Worm (Caenorhabditis elegans): ENCODE measurements around the gene glb-17.
A peak's percentile ranks its signal among the peaks of the same experiment; 100 is the strongest.

Gene glb-17

DNA sequence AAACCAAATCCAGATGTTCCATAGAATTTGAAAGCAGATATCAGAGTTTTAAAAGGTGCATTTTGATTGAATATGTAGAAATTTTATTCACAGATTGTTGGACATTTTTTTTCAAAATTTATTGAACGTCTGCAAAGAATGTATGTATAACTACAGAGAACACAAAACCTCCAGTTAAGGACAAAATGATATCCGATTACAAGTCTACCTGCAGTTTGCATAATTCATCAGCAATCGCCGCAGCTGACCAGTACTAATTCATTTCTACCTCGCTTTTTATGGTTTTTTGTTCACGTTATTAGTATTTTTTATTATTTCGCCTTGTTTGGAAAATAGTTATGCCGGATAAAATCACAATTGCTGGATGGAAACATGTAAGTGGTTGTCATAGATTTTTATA is 12.3 kb upstream of the glb-17 start, which contains the start of gene del-8:
Gene del-8 (plus strand): TSS at position 301 of the 400 bp plus-strand sequence.
- TF ChIP-seq snu-23 (GFP tag; optimal IDR thresholded peaks at IDR 0.05): no peak
- no peak for TF ChIP-seq lsy-2 (tag; optimal IDR thresholded peaks at IDR 0.05)
- TF ChIP-seq efl-3 (GFP tag; optimal IDR thresholded peaks at IDR 0.05): no peak

DNA sequence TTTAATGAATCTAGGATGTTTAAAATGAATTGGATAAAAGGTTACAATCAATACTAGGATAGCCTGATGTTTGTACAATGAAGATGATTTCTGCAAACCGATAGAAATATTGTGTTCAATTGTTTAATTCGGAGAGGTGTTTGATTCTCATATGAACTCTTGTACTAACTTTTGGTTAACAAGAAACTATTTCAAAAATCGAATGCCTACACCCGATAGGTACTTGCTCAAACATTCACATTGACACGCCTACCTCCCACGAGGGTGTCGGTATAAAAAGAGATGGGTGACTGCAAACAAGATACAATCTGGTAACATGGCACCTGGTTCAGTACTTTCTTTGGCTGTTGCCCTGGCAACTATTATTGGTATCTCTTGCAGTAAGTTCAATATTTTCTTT is 10.8 kb upstream of the glb-17 start, which contains the start of gene gpx-3:
Gene gpx-3 (plus strand): TSS at position 301 of the 400 bp plus-strand sequence.
- TF ChIP-seq vab-15 (tag; optimal IDR thresholded peaks at IDR 0.05): no peak
- no peak for TF ChIP-seq irx-1 (tag; optimal IDR thresholded peaks at IDR 0.05)
- TF ChIP-seq pax-3 (tag; optimal IDR thresholded peaks at IDR 0.05): no peak
- TF ChIP-seq elt-2 (tag; optimal IDR thresholded peaks at IDR 0.05): no peak
- TF ChIP-seq ztf-4 (tag; optimal IDR thresholded peaks at IDR 0.05): no peak
- TF ChIP-seq nhr-77 (tag; optimal IDR thresholded peaks at IDR 0.05): no peak
- TF ChIP-seq fkh-10 (GFP tag; optimal IDR thresholded peaks at IDR 0.05): no peak
- no peak for TF ChIP-seq ces-1 (GFP tag; optimal IDR thresholded peaks at IDR 0.05)
- TF ChIP-seq nhr-76 (tag; optimal IDR thresholded peaks at IDR 0.05): no peak
- no peak for TF ChIP-seq mab-9 (GFP tag; IDR thresholded peaks at IDR 0.05)

DNA sequence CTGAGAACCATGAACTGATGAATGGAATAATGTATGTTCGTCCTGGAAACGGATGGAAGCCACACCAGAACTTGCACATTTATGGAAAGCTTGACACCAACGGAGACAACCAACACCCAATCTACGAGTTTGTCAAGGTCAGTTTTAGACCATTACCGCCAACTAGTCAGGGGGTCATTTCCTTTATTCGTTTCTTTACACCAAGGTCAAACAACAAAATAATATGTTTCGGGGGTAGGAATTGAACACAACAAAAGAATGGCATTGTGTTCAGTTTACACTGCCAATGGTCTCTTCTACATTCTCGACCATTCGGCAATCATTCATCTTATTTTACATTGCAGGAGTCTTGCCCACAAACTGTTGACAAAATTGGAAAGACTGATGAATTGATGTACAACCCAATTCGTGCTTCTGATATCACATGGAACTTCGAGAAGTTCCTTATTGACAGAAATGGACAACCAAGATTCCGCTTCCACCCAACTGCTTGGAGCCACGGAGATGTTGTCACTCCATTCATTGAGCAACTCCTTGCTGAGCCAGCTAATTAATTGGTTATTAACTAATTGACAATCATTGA is 8.8 kb upstream of the glb-17 start:
- TF ChIP-seq blmp-1 (tag; optimal IDR thresholded peaks at IDR 0.05) (no peak), pax-3 (tag; optimal IDR thresholded peaks at IDR 0.05) (no peak), ceh-8 (GFP tag; optimal IDR thresholded peaks at IDR 0.05) (no peak), ceh-88 (GFP tag; IDR thresholded peaks at IDR 0.05) (no peak), lin-14 (GFP tag; optimal IDR thresholded peaks at IDR 0.05) (no peak), snu-23 (GFP tag; optimal IDR thresholded peaks at IDR 0.05) (no peak), sox-4 (tag; optimal IDR thresholded peaks at IDR 0.05) (no peak), C16A3.4 (tag; optimal IDR thresholded peaks at IDR 0.05) (no peak), nhr-11 (tag; optimal IDR thresholded peaks at IDR 0.05) (no peak), nhr-85 (tag) (peak; percentile 69), mef-2 (tag; optimal IDR thresholded peaks at IDR 0.05) (no peak), lin-13 (GFP tag; optimal IDR thresholded peaks at IDR 0.05) (no peak), grh-1 (GFP tag; IDR thresholded peaks at IDR 0.05) (0 out of 2 replicates have a peak, but pooled peaks have one; percentile 7), irx-1 (tag; optimal IDR thresholded peaks at IDR 0.05) (no peak), unc-30 (tag; optimal IDR thresholded peaks at IDR 0.05) (no peak), unc-98 (GFP tag; IDR thresholded peaks at IDR 0.05) (no peak), nhr-28 (tag; optimal IDR thresholded peaks at IDR 0.05) (no peak)

DNA sequence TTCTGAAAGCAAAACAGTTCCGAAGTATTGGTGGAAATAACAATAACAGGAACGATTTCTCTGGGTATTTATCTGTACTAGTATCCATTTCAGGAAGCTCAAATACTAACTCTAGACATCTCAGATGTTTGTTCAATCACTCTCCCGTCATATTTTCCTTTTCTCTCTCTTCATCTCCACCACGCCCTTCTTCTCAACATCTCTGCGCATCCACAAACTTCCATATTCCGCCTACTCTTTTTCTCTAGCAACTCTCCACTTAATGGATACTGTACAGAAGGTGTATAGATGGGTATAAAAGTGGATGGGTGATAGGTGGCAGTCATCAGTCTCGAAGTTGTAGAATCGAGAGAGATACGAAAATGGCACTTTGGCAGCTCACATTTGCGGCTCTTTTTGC is 7.5 kb upstream of the glb-17 start, which contains the start of gene gpx-5:
Gene gpx-5 (plus strand): TSS at position 336 of the 400 bp plus-strand sequence.
- no peak for TF ChIP-seq sup-37 (GFP tag; optimal IDR thresholded peaks at IDR 0.05)
- peak; percentile 4 for TF ChIP-seq fos-1 (tag; optimal IDR thresholded peaks at IDR 0.05)
- no peak for TF ChIP-seq ama-1 (optimal IDR thresholded peaks at IDR 0.05)
- peak; percentile 0 to 72 for TF ChIP-seq lsy-2 (tag; optimal IDR thresholded peaks at IDR 0.05)
- peak in 1 of 2 experiments; percentile 46 for TF ChIP-seq lin-35 (GFP tag; optimal IDR thresholded peaks at IDR 0.05)
- TF ChIP-seq nhr-85 (tag): peak; percentile 79
- no peak for TF ChIP-seq nhr-84 (tag; optimal IDR thresholded peaks at IDR 0.05)
- TF ChIP-seq grh-1 (GFP tag; IDR thresholded peaks at IDR 0.05): 0 out of 2 replicates have a peak, but pooled peaks have one; percentile 15
- no peak for TF ChIP-seq unc-62 (GFP tag; optimal IDR thresholded peaks at IDR 0.05)
- TF ChIP-seq ceh-8 (GFP tag; optimal IDR thresholded peaks at IDR 0.05): no peak
- TF ChIP-seq hpl-2 (GFP tag; optimal IDR thresholded peaks at IDR 0.05): no peak
- no peak for TF ChIP-seq Y116A8C.19 (tag; optimal IDR thresholded peaks at IDR 0.05; ENCODE audit: borderline replicate concordance)
- TF ChIP-seq mdl-1 (tag; optimal IDR thresholded peaks at IDR 0.05): no peak
- peak in 2 of 6 experiments; percentile 16 to 40 for TF ChIP-seq elt-3 (tag; optimal IDR thresholded peaks at IDR 0.05)
- no peak for TF ChIP-seq alr-1 (tag; optimal IDR thresholded peaks at IDR 0.05; ENCODE audit: borderline replicate concordance)
- no peak for TF ChIP-seq tlp-1 (tag; optimal IDR thresholded peaks at IDR 0.05)
- no peak for TF ChIP-seq unc-86 (tag; optimal IDR thresholded peaks at IDR 0.05)
- no peak for TF ChIP-seq swsn-7 (tag; optimal IDR thresholded peaks at IDR 0.05)
- no peak for TF ChIP-seq mab-9 (GFP tag; IDR thresholded peaks at IDR 0.05)
- TF ChIP-seq lin-14 (GFP tag; optimal IDR thresholded peaks at IDR 0.05): peak; percentile 69
- TF ChIP-seq blmp-1 (tag; optimal IDR thresholded peaks at IDR 0.05): peak; percentile 87
- TF ChIP-seq efl-1 (optimal IDR thresholded peaks at IDR 0.05): peak in 1 of 2 experiments; percentile 30
- no peak for TF ChIP-seq efl-1 (GFP tag; optimal IDR thresholded peaks at IDR 0.05 in 1 of 2)
- TF ChIP-seq tbx-2 (tag; optimal IDR thresholded peaks at IDR 0.05): peak; percentile 24
- TF ChIP-seq pqm-1 (tag; optimal IDR thresholded peaks at IDR 0.05): no peak
- peak; percentile 37 for TF ChIP-seq mep-1 (tag; optimal IDR thresholded peaks at IDR 0.05)
- no peak for TF ChIP-seq nhr-12 (tag; optimal IDR thresholded peaks at IDR 0.05)
- TF ChIP-seq ceh-82 (tag; optimal IDR thresholded peaks at IDR 0.05): peak in 1 of 3 experiments; percentile 6
